Fruit fly (Drosophila melanogaster): ENCODE measurements around the gene CG45080.

- TF ChIP-seq Sox14 (GFP tag; optimal IDR thresholded peaks at IDR 0.05): no peak
- no peak for TF ChIP-seq CG6854 (GFP tag; optimal IDR thresholded peaks at IDR 0.05)
- TF ChIP-seq CG16779 (tag; optimal IDR thresholded peaks at IDR 0.05): no peak
- no peak for TF ChIP-seq cyc (GFP tag; optimal IDR thresholded peaks at IDR 0.05)
- no peak for TF ChIP-seq Hr4 (GFP tag; optimal IDR thresholded peaks at IDR 0.05)
- TF ChIP-seq CG6163 (GFP tag; IDR thresholded peaks at IDR 0.05): no peak
- no peak for TF ChIP-seq CG3032 (tag; optimal IDR thresholded peaks at IDR 0.05)
- no peak for TF ChIP-seq topi (GFP tag; optimal IDR thresholded peaks at IDR 0.05)
- TF ChIP-seq CG32006 (GFP tag; optimal IDR thresholded peaks at IDR 0.05): no peak
- TF ChIP-seq Ets96B (tag; optimal IDR thresholded peaks at IDR 0.05): no peak
- TF ChIP-seq OdsH (GFP tag; optimal IDR thresholded peaks at IDR 0.05): no peak
- TF ChIP-seq CG6808 (GFP tag; optimal IDR thresholded peaks at IDR 0.05): no peak
- TF ChIP-seq Blimp-1 (GFP tag; optimal IDR thresholded peaks at IDR 0.05): no peak
These were observed 37.9 kb upstream of the CG45080 start for dm6 chr3R:13356960-13357359.

Measured in whole organism, prepupa.